Worm (Caenorhabditis elegans) whole organism, young adult: ENCODE measurements around the gene rps-30.

ENCODE experiments used
- B0019.2 ChIP-seq: fragments of 200-800 bp; sonication (Bioruptor generic); conservative IDR thresholded peaks from 2 replicates; pipeline ENCODE4 v1.3.6; 2022; ENCODE audit warnings: missing genetic modification reagents, missing genetic modification characterization, missing compliant biosample characterization
- B0336.3 ChIP-seq: fragments of 200-800 bp; sonication (Bioruptor generic); IDR thresholded peaks from 2 replicates; pipeline ENCODE4 v1.3.6; 2022; ENCODE audit warnings: missing genetic modification characterization, missing compliant biosample characterization
- C17E4.6 ChIP-seq: fragments of 200-800 bp; sonication (Bioruptor generic); IDR thresholded peaks from 2 replicates; pipeline ENCODE4 v1.3.6; 2022; ENCODE audit warnings: missing genetic modification reagents, missing genetic modification characterization, missing compliant biosample characterization
- F10E7.11 ChIP-seq: sonication (generic microtip); optimal IDR thresholded peaks from 2 replicates; lab custom pipeline; 2017; ENCODE audit warnings: mild to moderate bottlenecking, missing genetic modification characterization, moderate library complexity, missing compliant biosample characterization
- F39B2.1 ChIP-seq: fragments of 200-800 bp; sonication (Bioruptor generic); IDR thresholded peaks from 2 replicates; pipeline ENCODE4 v1.3.6; 2022; ENCODE audit warnings: missing genetic modification reagents, missing genetic modification characterization, missing compliant biosample characterization
- F49E8.2 ChIP-seq: sonication (generic microtip); optimal IDR thresholded peaks from 3 replicates; lab custom pipeline; 2017; ENCODE audit warnings: missing genetic modification characterization, mild to moderate bottlenecking, missing compliant biosample characterization, antibody characterized with exemption, moderate library complexity; ENCODE audit not compliant: insufficient read depth
- F57A8.1 ChIP-seq: fragments of 200-800 bp; sonication (Bioruptor generic); optimal IDR thresholded peaks from 2 replicates; lab custom pipeline; 2018; ENCODE audit warnings: mild to moderate bottlenecking, missing genetic modification characterization, moderate library complexity, missing compliant biosample characterization
- Y56A3A.18 ChIP-seq: fragments of 200-800 bp; sonication (Bioruptor generic); IDR thresholded peaks from 2 replicates; pipeline ENCODE4 v1.3.6; 2022; ENCODE audit warnings: missing genetic modification reagents, missing genetic modification characterization, missing compliant biosample characterization
- ZK185.1 ChIP-seq: sonication (generic microtip); optimal IDR thresholded peaks from 2 replicates; lab custom pipeline; 2016; ENCODE audit warnings: mild to moderate bottlenecking, missing genetic modification characterization, missing compliant biosample characterization; ENCODE audit not compliant: poor library complexity, severe bottlenecking
- ama-1 ChIP-seq, 3 experiments: fragments of 150-350 bp in 1 of 3; sonication (generic microtip) in 2 of 3; optimal IDR thresholded peaks; 2 replicates each; lab custom pipeline; 2014 to 2018; ENCODE audit warnings: missing biosample characterization in 2 of 3, missing genetic modification characterization in 2 of 3, missing genetic modification reagents in 2 of 3
- athp-1 ChIP-seq: sonication (generic microtip); optimal IDR thresholded peaks from 2 replicates; lab custom pipeline; 2017; ENCODE audit warnings: mild to moderate bottlenecking, missing genetic modification characterization, missing compliant biosample characterization
- attf-3 ChIP-seq: fragments of 200-800 bp; sonication (Bioruptor generic); conservative IDR thresholded peaks from 2 replicates; pipeline ENCODE4 v1.3.6; 2022; ENCODE audit warnings: missing genetic modification reagents, missing genetic modification characterization, missing compliant biosample characterization
- chd-7 ChIP-seq: sonication (generic microtip); optimal IDR thresholded peaks from 2 replicates; lab custom pipeline; 2016; ENCODE audit warnings: mild to moderate bottlenecking, missing genetic modification characterization, moderate library complexity, missing compliant biosample characterization
- dox-1 ChIP-seq: fragments of 200-800 bp; sonication (Bioruptor generic); IDR thresholded peaks from 2 replicates; pipeline ENCODE4 v1.3.6; 2022; ENCODE audit warnings: missing genetic modification reagents, missing genetic modification characterization, missing compliant biosample characterization
- ets-4 ChIP-seq: fragments of 200-800 bp; sonication (Bioruptor generic); optimal IDR thresholded peaks from 2 replicates; lab custom pipeline; 2018; ENCODE audit warnings: mild to moderate bottlenecking, missing genetic modification characterization, missing compliant biosample characterization
- him-1 ChIP-seq: sonication (generic microtip); optimal IDR thresholded peaks from 2 replicates; lab custom pipeline; 2016; ENCODE audit warnings: missing genotype, missing genetic modification reagents, missing genetic modification characterization, missing compliant biosample characterization
- hmg-1.2 ChIP-seq: fragments of 200-800 bp; sonication (Bioruptor generic); IDR thresholded peaks from 2 replicates; pipeline ENCODE4 v1.3.6; 2022; ENCODE audit warnings: missing genetic modification reagents, missing genetic modification characterization, missing compliant biosample characterization
- hrde-1 ChIP-seq: sonication (generic microtip); optimal IDR thresholded peaks from 2 replicates; lab custom pipeline; 2016; ENCODE audit warnings: missing genetic modification characterization, mild to moderate bottlenecking, missing compliant biosample characterization, moderate library complexity, missing genotype, missing genetic modification reagents, borderline replicate concordance
- hsf-1 ChIP-seq: fragments of 200-800 bp; sonication (Bioruptor generic); IDR thresholded peaks from 2 replicates; pipeline ENCODE4 v1.3.6; 2022; ENCODE audit warnings: missing genetic modification reagents, missing genetic modification characterization, missing compliant biosample characterization
- let-526 ChIP-seq: fragments of 200-800 bp; sonication (Bioruptor generic); IDR thresholded peaks from 2 replicates; pipeline ENCODE4 v1.3.6; 2022; ENCODE audit warnings: missing genetic modification reagents, missing genetic modification characterization, missing compliant biosample characterization
- lin-54 ChIP-seq: fragments of 200-800 bp; sonication (Bioruptor generic); optimal IDR thresholded peaks from 2 replicates; lab custom pipeline; 2018; ENCODE audit warnings: mild to moderate bottlenecking, missing genetic modification characterization, missing compliant biosample characterization
- lsy-27 ChIP-seq: sonication (generic microtip); optimal IDR thresholded peaks from 2 replicates; lab custom pipeline; 2017; ENCODE audit warnings: missing genetic modification characterization, mild to moderate bottlenecking, missing compliant biosample characterization, antibody characterized with exemption, missing genotype, borderline replicate concordance; ENCODE audit not compliant: insufficient read depth
- madf-10 ChIP-seq: sonication (generic microtip); optimal IDR thresholded peaks from 2 replicates; lab custom pipeline; 2016; ENCODE audit warnings: mild to moderate bottlenecking, missing genetic modification characterization, missing compliant biosample characterization
- madf-3 ChIP-seq: fragments of 200-800 bp; sonication (Bioruptor generic); IDR thresholded peaks from 2 replicates; pipeline ENCODE4 v1.3.6; 2022; ENCODE audit warnings: missing genetic modification reagents, missing genetic modification characterization, missing compliant biosample characterization
- madf-6 ChIP-seq: fragments of 200-800 bp; sonication (Bioruptor generic); IDR thresholded peaks from 2 replicates; pipeline ENCODE4 v1.3.6; 2022; ENCODE audit warnings: missing genetic modification reagents, missing genetic modification characterization, missing compliant biosample characterization
- mel-28 ChIP-seq: sonication (generic microtip); optimal IDR thresholded peaks from 2 replicates; lab custom pipeline; 2016; ENCODE audit warnings: borderline replicate concordance, mild to moderate bottlenecking, missing genetic modification characterization, missing compliant biosample characterization
- nfyb-1 ChIP-seq: fragments of 200-800 bp; sonication (Bioruptor generic); IDR thresholded peaks from 2 replicates; pipeline ENCODE4 v1.3.6; 2022; ENCODE audit warnings: missing genetic modification reagents, missing genetic modification characterization, missing compliant biosample characterization
- nhr-179 ChIP-seq: sonication (generic microtip); optimal IDR thresholded peaks from 2 replicates; lab custom pipeline; 2016; ENCODE audit warnings: mild to moderate bottlenecking, missing genetic modification characterization, missing compliant biosample characterization
- nhr-80 ChIP-seq: sonication (generic microtip); optimal IDR thresholded peaks from 2 replicates; lab custom pipeline; 2016; ENCODE audit warnings: missing genetic modification characterization, missing compliant biosample characterization
- pha-4 ChIP-seq: fragments of 150-350 bp; sonication (generic microtip); optimal IDR thresholded peaks from 2 replicates; lab custom pipeline; 2014; ENCODE audit warnings: missing biosample characterization, missing genetic modification reagents, missing genetic modification characterization
- rcor-1 ChIP-seq: fragments of 200-800 bp; sonication (Bioruptor generic); IDR thresholded peaks from 2 replicates; pipeline ENCODE4 v1.3.6; 2022; ENCODE audit warnings: missing genetic modification reagents, missing genetic modification characterization, missing compliant biosample characterization
- repo-1 ChIP-seq: sonication (generic microtip); optimal IDR thresholded peaks from 2 replicates; lab custom pipeline; 2017; ENCODE audit warnings: mild to moderate bottlenecking, missing genetic modification characterization, missing compliant biosample characterization
- sdz-38 ChIP-seq: sonication (generic microtip); optimal IDR thresholded peaks from 2 replicates; lab custom pipeline; 2016; ENCODE audit warnings: missing genotype, missing genetic modification characterization, missing compliant biosample characterization
- snpc-1.3 ChIP-seq: sonication (generic microtip); optimal IDR thresholded peaks from 2 replicates; lab custom pipeline; 2017; ENCODE audit warnings: missing genetic modification characterization, mild to moderate bottlenecking, missing compliant biosample characterization, antibody characterized with exemption, moderate library complexity, missing genotype, missing genetic modification reagents; ENCODE audit not compliant: insufficient read depth
- snpc-3.4 ChIP-seq: sonication (generic microtip); optimal IDR thresholded peaks from 2 replicates; lab custom pipeline; 2017; ENCODE audit warnings: missing genetic modification characterization, mild to moderate bottlenecking, missing compliant biosample characterization, antibody characterized with exemption, moderate library complexity, missing genotype, missing genetic modification reagents
- tbp1 ChIP-seq: fragments of 200-800 bp; sonication (Bioruptor generic); optimal IDR thresholded peaks from 2 replicates; lab custom pipeline; 2018; ENCODE audit warnings: mild to moderate bottlenecking, missing genetic modification characterization, missing compliant biosample characterization
- tlf-1 ChIP-seq: fragments of 200-800 bp; sonication (Bioruptor generic); optimal IDR thresholded peaks from 2 replicates; lab custom pipeline; 2018; ENCODE audit warnings: mild to moderate bottlenecking, missing genetic modification characterization, missing compliant biosample characterization
- unc-130 ChIP-seq: sonication (generic microtip); optimal IDR thresholded peaks from 2 replicates; lab custom pipeline; 2016; ENCODE audit warnings: missing genetic modification reagents, missing genetic modification characterization, missing compliant biosample characterization
- zim-3 ChIP-seq: sonication (generic microtip); optimal IDR thresholded peaks from 2 replicates; lab custom pipeline; 2017; ENCODE audit warnings: mild to moderate bottlenecking, missing genetic modification characterization, moderate library complexity, missing compliant biosample characterization
- ztf-18 ChIP-seq: sonication (generic microtip); optimal IDR thresholded peaks from 2 replicates; lab custom pipeline; 2016; ENCODE audit warnings: missing genotype, mild to moderate bottlenecking, missing genetic modification characterization, missing compliant biosample characterization
- ztf-22 ChIP-seq: fragments of 200-800 bp; sonication (Bioruptor generic); optimal IDR thresholded peaks from 2 replicates; lab custom pipeline; 2018; ENCODE audit warnings: mild to moderate bottlenecking, missing genetic modification characterization, moderate library complexity, missing compliant biosample characterization
- ztf-25 ChIP-seq: fragments of 200-800 bp; sonication (Bioruptor generic); IDR thresholded peaks from 2 replicates; pipeline ENCODE4 v1.3.6; 2022; ENCODE audit warnings: missing genetic modification reagents, missing genetic modification characterization, missing compliant biosample characterization
- ztf-26 ChIP-seq: sonication (generic microtip); optimal IDR thresholded peaks from 2 replicates; lab custom pipeline; 2017; ENCODE audit warnings: missing genetic modification characterization, missing compliant biosample characterization

The rps-30 gene

DNA sequence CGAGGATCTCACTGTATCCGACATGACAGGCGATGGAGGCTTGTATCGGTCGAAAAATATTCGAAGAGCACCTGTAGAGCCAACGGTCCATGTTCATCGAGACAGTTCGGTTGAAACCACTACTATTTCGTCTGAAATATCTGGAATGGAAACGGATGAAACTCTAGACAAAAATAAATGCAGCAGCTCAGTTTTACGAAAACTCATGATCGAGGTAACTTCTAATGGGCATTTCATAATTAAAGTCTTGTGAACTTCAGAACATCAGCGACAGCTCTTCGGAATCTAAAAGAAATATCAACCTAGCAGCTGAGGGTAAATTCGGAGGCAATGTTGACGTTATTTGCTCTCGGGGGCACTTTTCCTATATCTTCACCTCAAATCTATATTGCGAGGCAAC lies 1.2 kb upstream of the rps-30 start (continued):
- TF ChIP-seq him-1 (tag; lab: Kevin White, UChicago) (no peak), mel-28 (tag; lab: Kevin White, UChicago) (no peak), lin-54 (GFP tag; lab: Kevin White, UChicago) (peak; percentile 2), nhr-179 (tag; lab: Kevin White, UChicago) (no peak), ztf-22 (no peak), tlf-1 (GFP tag; lab: Kevin White, UChicago) (peak; percentile 20), F39B2.1 (GFP tag; lab: Robert Waterston, UW) (no peak), ztf-25 (GFP tag; lab: Robert Waterston, UW) (no peak), sdz-38 (tag; lab: Kevin White, UChicago) (no peak), nhr-80 (tag; lab: Kevin White, UChicago) (no peak), rcor-1 (GFP tag; lab: Robert Waterston, UW) (no peak), ZK185.1 (no peak), let-526 (GFP tag; lab: Robert Waterston, UW) (no peak), dox-1 (peak; percentile 28; the same call in 1 of the 2 replicates)

DNA sequence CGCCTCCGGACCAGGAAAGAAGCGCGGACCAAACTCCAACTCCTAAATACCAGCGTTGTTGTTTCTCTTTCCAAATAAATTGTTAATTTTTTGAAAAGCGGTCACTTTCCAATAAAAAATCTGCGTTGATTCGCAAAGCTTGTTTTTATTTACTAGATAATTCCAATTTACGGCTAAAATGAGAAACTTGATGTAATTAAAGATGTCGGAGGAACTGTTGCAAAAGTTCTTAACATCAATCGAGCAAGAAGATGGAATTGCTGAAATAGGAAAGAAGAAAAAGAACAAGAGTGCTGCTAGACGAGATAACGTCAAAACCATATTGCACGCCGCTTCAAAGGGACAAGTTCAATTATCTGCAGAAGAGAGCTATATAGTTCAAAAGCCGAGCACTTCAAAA lies 720 bp downstream of the rps-30 start, which contains the start of gene C26F1.3:
C26F1.3 (plus strand) TSS at position 203 of the 400 bp plus-strand sequence.
- TF ChIP-seq ztf-18 (tag; lab: Kevin White, UChicago) (no peak), nfyb-1 (GFP tag; lab: Robert Waterston, UW) (0 out of 2 replicates have a peak, but pooled peaks have one; percentile 47), lin-54 (GFP tag; lab: Kevin White, UChicago) (no peak), ets-4 (no peak), Y56A3A.18 (GFP tag; lab: Robert Waterston, UW) (0 out of 2 replicates have a peak, but pooled peaks have one; percentile 15), hrde-1 (tag; lab: Kevin White, UChicago) (peak; percentile 71), snpc-3.4 (tag; lab: Kevin White, UChicago) (peak; percentile 27), B0336.3 (peak; percentile 81), F49E8.2 (tag; lab: Kevin White, UChicago) (peak; percentile 19), madf-3 (GFP tag; lab: Robert Waterston, UW) (peak; percentile 85; the same call in 1 of the 2 replicates), madf-6 (peak; percentile 54), snpc-1.3 (tag; lab: Kevin White, UChicago) (peak; percentile 0), C17E4.6 (GFP tag; lab: Robert Waterston, UW) (peak; percentile 55; the same call in 1 of the 2 replicates), athp-1 (tag; lab: Kevin White, UChicago) (peak; percentile 22), hsf-1 (GFP tag; lab: Robert Waterston, UW) (peak; percentile 81), lsy-27 (tag; lab: Kevin White, UChicago) (no peak), rcor-1 (GFP tag; lab: Robert Waterston, UW) (peak; percentile 44; the same call in 1 of the 2 replicates), repo-1 (tag; lab: Kevin White, UChicago) (peak; percentile 51), ama-1 (optimal IDR thresholded peaks at IDR 0.05; lab: Kevin White, UChicago) (no peak), ama-1 (GFP tag; optimal IDR thresholded peaks at IDR 0.05; lab: Kevin White, UChicago) (peak in 1 of 2 experiments; percentile 53), hmg-1.2 (GFP tag; lab: Robert Waterston, UW) (0 out of 2 replicates have a peak, but pooled peaks have one; percentile 6), ztf-26 (no peak), tbp1 (GFP tag; lab: Kevin White, UChicago) (peak; percentile 20)
- TF ChIP-seq, all 124 proteins: peak for 17

DNA sequence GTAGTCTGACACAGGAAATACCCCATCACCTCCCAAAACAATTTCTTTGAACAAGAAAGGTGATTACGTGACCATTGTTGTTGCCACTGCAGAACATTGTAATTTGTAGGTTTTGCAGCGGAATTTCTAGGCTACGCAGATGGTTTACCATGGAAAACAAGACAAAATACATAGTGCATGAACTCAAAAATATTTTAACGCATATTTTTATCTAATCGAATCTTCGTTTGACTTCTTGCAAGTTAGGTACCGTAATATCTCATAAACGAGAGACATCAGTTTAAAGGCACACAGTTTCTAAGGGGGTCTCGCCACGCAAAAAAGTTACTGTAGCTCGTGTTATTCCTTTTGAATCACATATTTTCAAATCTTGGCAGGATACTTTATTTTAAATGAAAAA lies 2.6 kb downstream of the rps-30 start:
- TF ChIP-seq B0336.3 (peak; percentile 52; the same call in 1 of the 2 replicates), attf-3 (GFP tag; lab: Robert Waterston, UW) (no peak), madf-6 (peak; percentile 26; the same call in 1 of the 2 replicates), ztf-26 (no peak), chd-7 (tag; lab: Kevin White, UChicago) (peak; percentile 15), B0019.2 (GFP tag; lab: Robert Waterston, UW) (no peak), F57A8.1 (GFP tag; lab: Kevin White, UChicago) (no peak), F49E8.2 (tag; lab: Kevin White, UChicago) (peak; percentile 38), zim-3 (tag; lab: Kevin White, UChicago) (no peak), let-526 (GFP tag; lab: Robert Waterston, UW) (no peak), C17E4.6 (GFP tag; lab: Robert Waterston, UW) (peak; percentile 29; the same call in 1 of the 2 replicates), hrde-1 (tag; lab: Kevin White, UChicago) (peak; percentile 75), hsf-1 (GFP tag; lab: Robert Waterston, UW) (peak; percentile 61; the same call in 1 of the 2 replicates), unc-130 (peak; percentile 15), madf-10 (tag; lab: Kevin White, UChicago) (no peak), pha-4 (tag; lab: Kevin White, UChicago) (no peak), F10E7.11 (tag; lab: Kevin White, UChicago) (no peak)
